Worm (Caenorhabditis elegans): Measurements from ENCODE around the gene iglr-2.

DNA sequence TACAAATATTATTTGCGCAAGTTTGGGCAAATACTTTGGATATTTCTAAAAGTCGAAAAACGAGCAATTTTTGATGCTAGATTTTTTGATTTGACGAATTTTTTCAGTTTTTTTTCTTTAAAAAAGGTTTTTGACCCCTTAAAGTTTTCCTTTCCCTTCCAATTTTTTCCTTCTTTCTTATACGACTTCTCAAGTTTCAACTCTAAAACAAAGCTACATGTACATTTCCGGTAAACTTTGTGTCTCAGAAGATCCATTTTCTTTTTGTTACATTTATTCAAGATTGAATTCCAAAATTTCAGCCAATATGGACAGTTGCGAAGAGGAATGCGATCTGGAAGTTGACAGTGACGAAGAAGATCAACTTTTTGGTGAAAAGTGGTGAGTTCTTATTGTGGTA, 52.3 kb downstream of the iglr-2 start, which contains the start of gene mig-10:
- TF ChIP-seq hlh-15 (tag; optimal IDR thresholded peaks at IDR 0.05) (no peak), tbx-7 (tag; optimal IDR thresholded peaks at IDR 0.05) (no peak), pqm-1 (tag; optimal IDR thresholded peaks at IDR 0.05) (no peak), elt-2 (tag; optimal IDR thresholded peaks at IDR 0.05) (no peak), syd-9 (tag; optimal IDR thresholded peaks at IDR 0.05) (no peak), ama-1 (optimal IDR thresholded peaks at IDR 0.05) (no peak), sox-4 (tag; optimal IDR thresholded peaks at IDR 0.05) (no peak), pat-9 (tag; optimal IDR thresholded peaks at IDR 0.05) (no peak), ceh-2 (tag; optimal IDR thresholded peaks at IDR 0.05) (no peak), pha-4 (tag; optimal IDR thresholded peaks at IDR 0.05) (no peak), sdc-2 (tag; optimal IDR thresholded peaks at IDR 0.05) (no peak)
